Worm (Caenorhabditis elegans) whole organism, midembryonic: ENCODE results near the gene col-120.
"Not testable (repeated sequence)": the region's sequence is repeated elsewhere in the genome, so short reads cannot be mapped to it uniquely, and the experiment has no call there.

Experiments
- T22C8.4 ChIP-seq: fragments of 200-800 bp; sonication (Bioruptor generic); IDR thresholded peaks from 2 replicates; pipeline ENCODE4 v1.3.6; 2022; ENCODE audit warnings: missing genetic modification characterization, missing compliant biosample characterization
- cog-1 ChIP-seq: sonication (generic microtip); optimal IDR thresholded peaks from 2 replicates; lab custom pipeline; 2016; ENCODE audit warnings: missing genetic modification characterization, missing compliant biosample characterization
- flt-1 ChIP-seq: fragments of 200-800 bp; sonication (Bioruptor generic); IDR thresholded peaks from 2 replicates; pipeline ENCODE4 v1.3.6; 2022; ENCODE audit warnings: missing genetic modification characterization, missing compliant biosample characterization
- klf-2 ChIP-seq: fragments of 200-800 bp; sonication (Bioruptor generic); conservative IDR thresholded peaks from 2 replicates; pipeline ENCODE4 v1.3.6; 2022; ENCODE audit warnings: missing genetic modification reagents, missing genetic modification characterization, missing compliant biosample characterization
- med-1 ChIP-seq: sonication (generic microtip); optimal IDR thresholded peaks from 2 replicates; lab custom pipeline; 2017; ENCODE audit warnings: missing genetic modification characterization, mild to moderate bottlenecking, missing compliant biosample characterization, antibody characterized with exemption, missing genetic modification reagents; ENCODE audit not compliant: insufficient read depth
- ref-1 ChIP-seq: fragments of 200-800 bp; sonication (Bioruptor generic); conservative IDR thresholded peaks from 2 replicates; pipeline ENCODE4 v1.3.6; 2022; ENCODE audit warnings: missing genetic modification reagents, missing genetic modification characterization, missing compliant biosample characterization
- tab-1 ChIP-seq: fragments of 200-800 bp; sonication (Bioruptor generic); IDR thresholded peaks from 2 replicates; pipeline ENCODE4 v1.3.6; 2022; ENCODE audit warnings: missing genetic modification characterization, missing compliant biosample characterization
- ztf-23 ChIP-seq: fragments of 200-800 bp; sonication (Bioruptor generic); IDR thresholded peaks from 2 replicates; pipeline ENCODE4 v1.3.6; 2022; ENCODE audit warnings: missing genetic modification reagents, missing genetic modification characterization, missing compliant biosample characterization
- ztf-29 ChIP-seq: fragments of 200-800 bp; sonication (Bioruptor generic); IDR thresholded peaks from 2 replicates; pipeline ENCODE4 v1.3.6; 2022; ENCODE audit warnings: missing genetic modification reagents, missing genetic modification characterization, missing compliant biosample characterization

Gene col-120

DNA sequence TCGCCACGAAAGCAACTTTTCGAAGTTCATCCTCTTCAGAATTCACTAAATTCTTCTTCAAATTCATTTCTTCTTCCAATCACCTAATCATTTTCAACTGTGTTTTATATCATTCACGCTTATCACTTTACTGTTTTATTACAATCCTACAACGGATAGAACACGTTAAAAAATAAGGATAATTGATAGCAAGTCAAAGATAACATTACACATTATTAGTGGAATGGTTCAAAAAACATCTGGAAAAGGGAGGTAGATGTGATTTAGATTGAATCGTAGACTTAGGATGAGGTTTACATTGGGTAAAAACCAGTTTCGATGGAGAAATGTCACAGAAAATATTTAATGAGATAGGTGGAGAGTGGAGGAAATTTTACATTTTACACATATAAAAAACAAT, at the start of gene col-120:
col-120 (minus strand) TSS at position 101 of the 400 bp plus-strand sequence.
- TF ChIP-seq klf-2: no peak
- TF ChIP-seq ztf-29: no peak
- TF ChIP-seq tab-1: no peak
- no peak for TF ChIP-seq cog-1
- TF ChIP-seq T22C8.4 (GFP tag; lab: Robert Waterston, UW): no peak
- no peak for TF ChIP-seq ref-1 (GFP tag; lab: Robert Waterston, UW)
- TF ChIP-seq med-1 (GFP tag; lab: Kevin White, UChicago): no peak
- no peak for TF ChIP-seq flt-1
- TF ChIP-seq ztf-23 (GFP tag; lab: Robert Waterston, UW): no peak

DNA sequence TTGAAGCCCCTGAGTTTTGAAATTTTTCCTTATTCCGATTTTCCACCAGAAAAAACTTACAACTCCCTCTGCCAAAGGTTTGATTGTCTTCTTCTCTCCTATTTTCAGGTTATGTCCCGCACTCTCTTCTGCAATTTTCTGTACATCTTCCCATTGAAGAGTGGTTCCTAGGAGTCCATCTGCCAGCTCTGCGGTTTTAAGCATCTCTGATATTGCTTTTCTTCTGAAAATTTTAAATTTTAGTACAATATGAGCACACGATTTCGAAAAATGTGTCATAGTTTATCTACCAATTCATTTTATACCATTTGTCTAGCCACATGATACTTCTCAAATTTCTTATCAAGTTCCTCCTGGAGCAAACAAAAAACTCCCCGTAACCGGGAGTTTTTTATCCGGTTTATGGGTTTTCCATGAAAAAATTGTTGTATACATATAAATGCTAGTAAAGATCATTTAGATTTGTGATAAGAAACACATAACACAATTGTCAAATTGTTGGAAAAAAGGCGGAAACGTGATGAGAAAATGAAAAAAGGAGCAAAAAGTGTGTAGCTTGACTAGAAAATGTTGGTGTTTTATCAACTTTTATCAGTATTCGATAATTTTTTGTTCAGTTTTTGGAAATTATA, 49.5 kb upstream of the col-120 start:
- TF ChIP-seq ref-1 (GFP tag; lab: Robert Waterston, UW): no peak
- no peak for TF ChIP-seq cog-1

DNA sequence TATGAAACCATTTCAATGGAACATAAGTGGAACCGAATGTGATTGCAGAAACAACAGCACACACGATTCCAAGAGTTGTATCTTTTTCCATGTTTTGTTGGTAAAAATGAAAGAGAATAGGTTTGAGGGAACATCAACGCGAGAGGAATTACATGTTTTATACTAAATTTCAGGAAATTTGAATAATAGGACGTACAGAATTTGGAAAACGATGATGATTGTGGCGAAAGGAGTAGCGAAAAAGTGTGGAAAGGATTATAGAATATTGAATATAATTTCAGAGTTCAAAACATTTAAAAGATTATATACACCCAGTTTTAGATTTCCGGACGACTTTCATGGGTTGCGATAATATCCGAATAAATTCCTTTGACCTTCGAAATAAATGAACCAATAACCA, 47.4 kb upstream of the col-120 start, which contains the start of gene F49C12.6:
F49C12.6 (minus strand) TSS at position 101 of the 400 bp plus-strand sequence.
- TF ChIP-seq T22C8.4 (GFP tag; lab: Robert Waterston, UW) (no peak), tab-1 (no peak), ref-1 (GFP tag; lab: Robert Waterston, UW) (no peak), klf-2 (no peak), flt-1 (no peak), cog-1 (no peak), med-1 (GFP tag; lab: Kevin White, UChicago) (no peak), ztf-29 (no peak), ztf-23 (GFP tag; lab: Robert Waterston, UW) (no peak)

DNA sequence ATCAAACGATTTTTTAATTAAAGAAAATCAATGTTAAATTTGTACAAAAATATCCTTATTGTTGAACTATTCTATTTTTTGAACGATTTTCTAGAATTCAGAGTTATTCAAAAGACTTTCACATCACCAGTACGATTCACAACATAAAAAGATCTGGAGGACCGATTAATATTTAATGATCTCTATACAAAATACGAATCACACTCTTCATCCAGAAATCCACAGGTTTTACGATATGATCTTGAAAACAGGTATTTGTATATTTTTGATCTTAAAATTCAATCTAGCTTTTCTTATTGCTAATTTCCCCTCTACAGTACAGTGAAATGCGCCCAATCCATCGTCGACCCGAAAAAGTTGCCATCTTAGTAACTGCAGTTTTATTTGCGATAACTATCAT, 43.0 kb upstream of the col-120 start, which contains the start of gene F49C12.5:
F49C12.5 (plus strand) TSS at position 301 of the 400 bp plus-strand sequence.
- no peak for TF ChIP-seq med-1 (GFP tag; lab: Kevin White, UChicago)
- TF ChIP-seq ref-1 (GFP tag; lab: Robert Waterston, UW): no peak
- no peak for TF ChIP-seq flt-1
- TF ChIP-seq T22C8.4 (GFP tag; lab: Robert Waterston, UW): no peak
- no peak for TF ChIP-seq klf-2
- no peak for TF ChIP-seq ztf-29
- no peak for TF ChIP-seq tab-1
- no peak for TF ChIP-seq ztf-23 (GFP tag; lab: Robert Waterston, UW)
- TF ChIP-seq cog-1: no peak

DNA sequence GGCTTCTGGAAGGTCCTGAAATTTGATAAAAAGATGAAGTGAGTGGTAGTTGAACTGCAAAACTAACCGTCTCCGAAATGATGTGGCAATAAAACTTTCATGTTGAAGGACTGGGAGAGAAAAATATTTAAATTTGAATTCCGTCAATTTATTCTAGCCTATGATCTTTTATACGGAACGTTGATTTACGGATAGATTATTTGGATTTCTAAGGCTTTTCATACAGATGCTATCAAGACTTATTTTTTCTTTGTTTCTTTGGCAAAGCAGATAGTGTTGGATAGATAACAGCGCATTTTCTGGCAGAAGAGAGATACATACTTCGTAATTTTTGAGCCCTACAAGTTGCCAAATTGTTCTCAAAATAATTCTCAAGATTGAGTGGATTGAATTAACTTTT, 42.4 kb upstream of the col-120 start, which contains the start of gene F49C12.4:
F49C12.4 (minus strand) TSS at position 101 of the 400 bp plus-strand sequence.
- no peak for TF ChIP-seq flt-1
- TF ChIP-seq T22C8.4 (GFP tag; lab: Robert Waterston, UW): no peak
- TF ChIP-seq ztf-23 (GFP tag; lab: Robert Waterston, UW): no peak
- TF ChIP-seq klf-2: no peak
- TF ChIP-seq tab-1: no peak
- TF ChIP-seq ztf-29: no peak
- no peak for TF ChIP-seq cog-1
- TF ChIP-seq ref-1 (GFP tag; lab: Robert Waterston, UW): no peak
- no peak for TF ChIP-seq med-1 (GFP tag; lab: Kevin White, UChicago)

DNA sequence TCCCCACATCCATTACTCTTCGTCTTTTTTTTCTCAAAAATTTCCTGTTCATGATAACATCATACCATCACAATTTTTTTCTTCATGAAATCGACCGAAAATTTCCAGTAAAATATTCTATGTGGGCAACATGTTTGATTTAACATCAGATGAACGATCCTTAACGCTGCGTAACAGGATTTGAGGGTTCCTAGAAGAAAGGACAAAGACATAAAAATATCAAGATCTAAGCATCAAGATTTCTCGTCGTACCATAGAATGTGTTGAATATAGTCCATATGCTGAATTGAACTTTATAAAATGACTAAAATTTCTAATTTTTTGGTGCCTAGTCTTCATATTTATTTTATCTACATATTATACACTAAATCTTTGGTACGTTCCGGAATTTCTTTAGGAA, 38.5 kb upstream of the col-120 start, which contains the start of gene F49C12.3:
F49C12.3 (plus strand) TSS at position 301 of the 400 bp plus-strand sequence.
- TF ChIP-seq tab-1 (no peak), ztf-29 (no peak), klf-2 (no peak), ref-1 (GFP tag; lab: Robert Waterston, UW) (no peak), T22C8.4 (GFP tag; lab: Robert Waterston, UW) (no peak), flt-1 (no peak)

DNA sequence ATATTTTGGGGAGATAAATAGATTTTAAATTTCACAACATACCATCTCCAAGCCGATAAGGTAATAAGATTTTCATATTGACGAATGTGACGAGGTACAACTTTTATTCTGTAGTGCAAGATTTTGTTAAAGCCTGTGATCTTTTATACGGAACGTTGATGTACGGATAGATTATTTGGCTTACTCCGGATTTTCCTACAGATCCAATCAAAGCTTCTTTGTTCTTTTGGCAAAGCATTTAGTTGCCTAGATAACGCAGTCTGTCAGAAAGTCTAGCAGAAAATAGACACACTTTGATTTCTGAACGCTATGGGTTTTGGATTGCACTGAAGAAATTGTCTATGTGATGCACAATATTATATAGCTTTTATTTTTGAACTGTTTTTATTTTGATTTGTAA, 37.6 kb upstream of the col-120 start, which contains the start of gene F49C12.2:
F49C12.2 (minus strand) TSS at position 101 of the 400 bp plus-strand sequence.
- no peak for TF ChIP-seq cog-1
- TF ChIP-seq ref-1 (GFP tag; lab: Robert Waterston, UW): no peak

DNA sequence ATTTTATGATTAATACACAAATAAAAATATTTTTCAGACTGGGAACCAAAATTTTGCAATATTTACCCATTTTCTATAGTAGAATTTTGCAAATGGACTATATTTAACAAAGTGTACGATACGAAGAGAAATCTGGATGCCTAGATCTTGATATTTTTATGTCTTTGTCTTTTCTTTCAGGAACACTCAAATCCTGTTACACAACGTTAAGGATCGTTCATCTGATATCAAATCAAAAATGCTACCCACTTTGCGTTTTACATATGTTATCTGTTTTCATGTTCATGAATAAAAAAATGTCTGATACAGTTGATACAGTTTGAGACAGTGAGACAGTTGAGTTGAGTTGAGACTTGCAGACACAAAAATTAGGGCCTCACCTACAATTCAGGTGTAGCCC, 34.7 kb upstream of the col-120 start, which contains the start of gene F49C12.1:
F49C12.1 (minus strand) TSS at position 70 of the 400 bp plus-strand sequence.
- no peak for TF ChIP-seq cog-1
- no peak for TF ChIP-seq klf-2
- no peak for TF ChIP-seq flt-1
- TF ChIP-seq ztf-29: no peak
- TF ChIP-seq ref-1 (GFP tag; lab: Robert Waterston, UW): no peak
- TF ChIP-seq ztf-23 (GFP tag; lab: Robert Waterston, UW): no peak
- TF ChIP-seq med-1 (GFP tag; lab: Kevin White, UChicago): no peak
- TF ChIP-seq T22C8.4 (GFP tag; lab: Robert Waterston, UW): no peak
- no peak for TF ChIP-seq tab-1

DNA sequence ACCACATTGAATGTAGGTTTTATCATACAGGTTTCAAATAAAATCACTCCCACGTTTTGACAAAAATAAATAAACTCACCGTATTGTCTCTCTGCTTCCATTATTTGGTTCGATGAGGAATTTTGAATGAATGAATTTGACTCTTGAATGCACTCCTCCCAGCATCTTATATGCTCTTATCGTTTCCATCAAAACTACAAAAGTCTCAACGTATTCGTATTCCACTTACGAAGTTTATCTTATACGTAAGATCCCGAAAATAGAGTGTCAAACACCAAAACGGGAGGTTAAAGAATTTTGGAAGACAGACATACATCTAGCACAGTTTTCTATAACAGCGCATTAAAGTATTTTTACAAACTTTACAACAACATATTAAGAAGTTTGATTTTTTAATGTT, 32.2 kb upstream of the col-120 start, which contains the start of gene nhr-264:
nhr-264 (minus strand) TSS at position 101 of the 400 bp plus-strand sequence.
- TF ChIP-seq klf-2; cog-1; ref-1 (GFP tag; lab: Robert Waterston, UW): not testable (repeated sequence)

DNA sequence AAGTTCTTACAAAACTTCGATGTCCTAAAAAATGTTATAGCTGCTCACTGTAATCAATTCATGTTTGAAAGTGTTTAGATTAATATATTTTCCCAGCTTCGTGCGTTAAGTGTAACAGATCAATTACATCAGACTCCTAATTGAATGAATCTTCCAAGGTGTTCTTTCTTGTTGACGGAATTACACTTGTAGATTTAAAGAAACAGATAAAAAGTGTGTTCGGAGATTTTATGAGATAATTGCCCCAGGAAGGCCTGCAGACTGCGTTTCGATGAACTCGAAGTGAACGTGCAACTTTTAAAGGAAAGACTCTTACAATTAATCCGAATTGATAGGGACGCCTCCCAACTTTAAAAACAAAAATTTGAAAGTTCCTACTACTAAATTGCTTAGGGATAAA, 28.0 kb upstream of the col-120 start:
- no peak for TF ChIP-seq T22C8.4 (GFP tag; lab: Robert Waterston, UW)
- no peak for TF ChIP-seq ztf-23 (GFP tag; lab: Robert Waterston, UW)
- no peak for TF ChIP-seq cog-1
- no peak for TF ChIP-seq med-1 (GFP tag; lab: Kevin White, UChicago)
- TF ChIP-seq tab-1: no peak
- no peak for TF ChIP-seq ref-1 (GFP tag; lab: Robert Waterston, UW)
- no peak for TF ChIP-seq flt-1
- TF ChIP-seq ztf-29: no peak
- TF ChIP-seq klf-2: no peak

DNA sequence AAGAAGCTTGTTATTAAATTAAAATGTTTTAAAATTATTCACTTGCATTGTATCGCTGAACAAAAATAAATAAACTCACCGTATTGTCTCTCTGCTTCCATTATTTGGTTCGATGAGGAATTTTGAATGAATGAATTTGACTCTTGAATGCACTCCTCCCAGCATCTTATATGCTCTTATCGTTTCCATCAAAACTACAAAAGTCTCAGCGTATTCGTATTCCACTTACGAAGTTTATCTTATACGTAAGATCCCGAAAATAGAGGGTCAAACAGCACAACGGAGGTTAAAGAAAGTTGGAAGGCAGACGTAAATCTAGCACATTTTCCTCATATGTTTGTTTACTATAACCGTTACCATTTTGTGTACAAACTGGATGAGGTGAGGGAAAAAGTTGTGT, 24.7 kb upstream of the col-120 start, which contains the start of gene nhr-267:
nhr-267 (minus strand) TSS at position 101 of the 400 bp plus-strand sequence.
- not testable (repeated sequence) for TF ChIP-seq T22C8.4 (GFP tag; lab: Robert Waterston, UW); ztf-23 (GFP tag; lab: Robert Waterston, UW); med-1 (GFP tag; lab: Kevin White, UChicago)
